Worm (Caenorhabditis elegans): Measurements from ENCODE around the gene C39F7.5.

The C39F7.5 gene

ce11 chrV:1244021-1244708 is 20.4 kb upstream of the C39F7.5 start:
- TF ChIP-seq sup-37 (GFP tag; optimal IDR thresholded peaks at IDR 0.05) (no peak), unc-130 (tag; optimal IDR thresholded peaks at IDR 0.05) (no peak), F16B12.6 (tag; optimal IDR thresholded peaks at IDR 0.05) (no peak), ces-1 (GFP tag; optimal IDR thresholded peaks at IDR 0.05) (no peak), ets-5 (GFP tag; IDR thresholded peaks at IDR 0.05) (no peak), xbp-1 (tag; optimal IDR thresholded peaks at IDR 0.05) (no peak), vab-15 (tag; optimal IDR thresholded peaks at IDR 0.05) (no peak), irx-1 (tag; optimal IDR thresholded peaks at IDR 0.05) (no peak), nhr-237 (tag; optimal IDR thresholded peaks at IDR 0.05) (no peak), isw-1 (GFP tag; IDR thresholded peaks at IDR 0.05) (no peak), tbx-2 (tag; optimal IDR thresholded peaks at IDR 0.05) (no peak), nhr-76 (tag; optimal IDR thresholded peaks at IDR 0.05) (no peak), elt-2 (tag; optimal IDR thresholded peaks at IDR 0.05) (no peak), nhr-28 (tag; optimal IDR thresholded peaks at IDR 0.05) (no peak)

- no peak for TF ChIP-seq ces-1 (GFP tag; optimal IDR thresholded peaks at IDR 0.05)
Measured at ce11 chrV:1252794-1253193, 11.8 kb upstream of the C39F7.5 start.

ce11 chrV:1257054-1257453 is 7.5 kb upstream of the C39F7.5 start:
- TF ChIP-seq unc-98 (GFP tag; IDR thresholded peaks at IDR 0.05), result 0 out of 2 replicates have a peak, but pooled peaks have one; percentile 19

ce11 chrV:1260042-1260441 is 4.5 kb upstream of the C39F7.5 start, which contains the start of gene C39F7.1:
TSS of gene C39F7.1 (plus strand) at chrV:1260342.
- TF ChIP-seq lsy-2 (tag; optimal IDR thresholded peaks at IDR 0.05) (no peak), ceh-63 (GFP tag; optimal IDR thresholded peaks at IDR 0.05) (no peak), lin-14 (GFP tag; optimal IDR thresholded peaks at IDR 0.05) (peak; percentile 43), dpl-1 (GFP tag; optimal IDR thresholded peaks at IDR 0.05) (no peak)

- TF ChIP-seq tlp-1 (tag; optimal IDR thresholded peaks at IDR 0.05) (no peak), lin-35 (GFP tag; optimal IDR thresholded peaks at IDR 0.05) (no peak), snu-23 (GFP tag; optimal IDR thresholded peaks at IDR 0.05) (no peak), rnt-1 (tag; optimal IDR thresholded peaks at IDR 0.05) (peak; percentile 21), nhr-71 (tag; optimal IDR thresholded peaks at IDR 0.05) (peak; percentile 8), nhr-90 (tag; optimal IDR thresholded peaks at IDR 0.05; ENCODE audit: poor library complexity) (peak; percentile 21), efl-1 (optimal IDR thresholded peaks at IDR 0.05) (peak; percentile 30), efl-1 (GFP tag; optimal IDR thresholded peaks at IDR 0.05 in 1 of 2) (peak in 1 of 2 experiments; percentile 82), ama-1 (optimal IDR thresholded peaks at IDR 0.05) (peak; percentile 35)
Measured at ce11 chrV:1262036-1262435, 2.5 kb upstream of the C39F7.5 start.

- no peak for TF ChIP-seq efl-1 (optimal IDR thresholded peaks at IDR 0.05)
- TF ChIP-seq efl-1 (GFP tag; optimal IDR thresholded peaks at IDR 0.05 in 1 of 2), result peak in 1 of 2 experiments; percentile 72
- peak; percentile 53 for TF ChIP-seq nhr-85 (tag)
- no peak for TF ChIP-seq nhr-84 (tag; optimal IDR thresholded peaks at IDR 0.05)
- TF ChIP-seq ces-1 (GFP tag; optimal IDR thresholded peaks at IDR 0.05), result no peak
- TF ChIP-seq nhr-237 (tag; optimal IDR thresholded peaks at IDR 0.05), result no peak
Measured at ce11 chrV:1263078-1263732, 1.4 kb upstream of the C39F7.5 start.

ce11 chrV:1266540-1266939 is 2.0 kb downstream of the C39F7.5 start:
- TF ChIP-seq pax-3 (tag; optimal IDR thresholded peaks at IDR 0.05) (no peak), hlh-4 (tag; optimal IDR thresholded peaks at IDR 0.05) (no peak), alr-1 (tag; optimal IDR thresholded peaks at IDR 0.05; ENCODE audit: borderline replicate concordance) (no peak), sup-37 (GFP tag; optimal IDR thresholded peaks at IDR 0.05) (no peak), nhr-84 (tag; optimal IDR thresholded peaks at IDR 0.05) (no peak), C16A3.4 (tag; optimal IDR thresholded peaks at IDR 0.05) (no peak), ces-1 (GFP tag; optimal IDR thresholded peaks at IDR 0.05) (no peak), unc-86 (tag; optimal IDR thresholded peaks at IDR 0.05) (no peak), fkh-10 (GFP tag; optimal IDR thresholded peaks at IDR 0.05) (no peak), aha-1 (tag; optimal IDR thresholded peaks at IDR 0.05) (no peak), C04F5.9 (tag; optimal IDR thresholded peaks at IDR 0.05) (no peak), mdl-1 (tag; optimal IDR thresholded peaks at IDR 0.05) (no peak), tlp-1 (tag; optimal IDR thresholded peaks at IDR 0.05) (no peak), mep-1 (tag; optimal IDR thresholded peaks at IDR 0.05) (no peak), snpc-4 (tag; optimal IDR thresholded peaks at IDR 0.05) (no peak)
